Fruit fly (Drosophila melanogaster): ENCODE data around the gene CG13998.

CG13998 gene

dm6 chr2L:5943229-5944078, 13.2 kb downstream of the CG13998 start, which contains the start of the genes Sfp26Ad and Gpdh1 (continued):
- TF ChIP-seq CG7839 (tag; optimal IDR thresholded peaks at IDR 0.05) (peak; percentile 66), klu (GFP tag; IDR thresholded peaks at IDR 0.05) (peak; percentile 46; the same call in 1 of the 2 replicates), cad (GFP tag; optimal IDR thresholded peaks at IDR 0.05) (no peak), mirr (GFP tag; optimal IDR thresholded peaks at IDR 0.05) (peak; percentile 72), C15 (GFP tag; IDR thresholded peaks at IDR 0.05) (no peak), tin (GFP tag; optimal IDR thresholded peaks at IDR 0.05) (peak; percentile 86), CG31441 (GFP tag; IDR thresholded peaks at IDR 0.05) (peak; percentile 50), slbo (GFP tag; IDR thresholded peaks at IDR 0.05) (peak; percentile 90), CG9215 (GFP tag; IDR thresholded peaks at IDR 0.05) (peak; percentile 62), CHES-1-like (GFP tag; optimal IDR thresholded peaks at IDR 0.05) (peak; percentile 70), CG9609 (GFP tag; optimal IDR thresholded peaks at IDR 0.05) (peak; percentile 64), Nf-YA (GFP tag; IDR thresholded peaks at IDR 0.05) (peak; percentile 36), disco-r (GFP tag; optimal IDR thresholded peaks at IDR 0.05) (peak; percentile 16), CG12769 (tag; optimal IDR thresholded peaks at IDR 0.05) (peak; percentile 78), CG8478 (optimal IDR thresholded peaks at IDR 0.05) (no peak), pita (GFP tag; optimal IDR thresholded peaks at IDR 0.05) (no peak), CG3065 (GFP tag; optimal IDR thresholded peaks at IDR 0.05) (peak; percentile 15), usp (GFP tag; optimal IDR thresholded peaks at IDR 0.05) (no peak), Six4 (GFP tag; optimal IDR thresholded peaks at IDR 0.05) (peak; percentile 68), ken (GFP tag; IDR thresholded peaks at IDR 0.05) (peak; percentile 72), CG13287 (GFP tag; IDR thresholded peaks at IDR 0.05; ENCODE audit: partially characterized antibody) (peak; percentile 67), CG10654 (GFP tag; optimal IDR thresholded peaks at IDR 0.05) (peak; percentile 64), gem (tag; optimal IDR thresholded peaks at IDR 0.05) (peak; percentile 79), Oli (tag; optimal IDR thresholded peaks at IDR 0.05) (peak; percentile 22), CG17612 (GFP tag; IDR thresholded peaks at IDR 0.05) (no peak), seq (GFP tag; IDR thresholded peaks at IDR 0.05) (peak; percentile 58; the same call in 1 of the 2 replicates), Neu2 (GFP tag; optimal IDR thresholded peaks at IDR 0.05; ENCODE audit: borderline replicate concordance) (peak; percentile 41), MTF-1 (GFP tag; optimal IDR thresholded peaks at IDR 0.05; ENCODE audit: borderline replicate concordance) (no peak), CG11085 (GFP tag; IDR thresholded peaks at IDR 0.05) (peak; percentile 56; the same call in 1 of the 2 replicates), CG13123 (GFP tag; optimal IDR thresholded peaks at IDR 0.05) (peak; percentile 75), CG5245 (GFP tag; optimal IDR thresholded peaks at IDR 0.05) (peak; percentile 75), dimm (GFP tag; IDR thresholded peaks at IDR 0.05) (no peak), CG10274 (GFP tag; optimal IDR thresholded peaks at IDR 0.05) (no peak), CG11093 (GFP tag; IDR thresholded peaks at IDR 0.05) (no peak), az2 (GFP tag; optimal IDR thresholded peaks at IDR 0.05) (peak; percentile 74), CG43689 (GFP tag; IDR thresholded peaks at IDR 0.05) (no peak), ttk (GFP tag; IDR thresholded peaks at IDR 0.05) (peak; percentile 45; the same call in 1 of the 2 replicates), dmrt11E (tag; optimal IDR thresholded peaks at IDR 0.05) (peak; percentile 38), lmd (GFP tag; IDR thresholded peaks at IDR 0.05) (peak; percentile 67; the same call in 1 of the 2 replicates), gro (GFP tag; optimal IDR thresholded peaks at IDR 0.05) (peak; percentile 70), ro (GFP tag; IDR thresholded peaks at IDR 0.05) (no peak), Deaf1 (tag; optimal IDR thresholded peaks at IDR 0.05) (peak; percentile 42), CG6854 (GFP tag; optimal IDR thresholded peaks at IDR 0.05) (peak; percentile 47), CG10959 (GFP tag; IDR thresholded peaks at IDR 0.05) (peak; percentile 32; the same call in 1 of the 2 replicates), z (GFP tag; IDR thresholded peaks at IDR 0.05) (0 out of 3 replicates have a peak, but pooled peaks have one; percentile 22), scrt (GFP tag; optimal IDR thresholded peaks at IDR 0.05) (peak; percentile 36), shn (GFP tag; optimal IDR thresholded peaks at IDR 0.05) (peak; percentile 55), CG13775 (GFP tag; optimal IDR thresholded peaks at IDR 0.05) (peak; percentile 72), Oaz (GFP tag; IDR thresholded peaks at IDR 0.05) (no peak), CG14965 (GFP tag; optimal IDR thresholded peaks at IDR 0.05; ENCODE audit: borderline replicate concordance) (peak; percentile 27)

All from whole organism, embryonic.